Worm (Caenorhabditis elegans): ENCODE data around the gene srj-23.

DNA sequence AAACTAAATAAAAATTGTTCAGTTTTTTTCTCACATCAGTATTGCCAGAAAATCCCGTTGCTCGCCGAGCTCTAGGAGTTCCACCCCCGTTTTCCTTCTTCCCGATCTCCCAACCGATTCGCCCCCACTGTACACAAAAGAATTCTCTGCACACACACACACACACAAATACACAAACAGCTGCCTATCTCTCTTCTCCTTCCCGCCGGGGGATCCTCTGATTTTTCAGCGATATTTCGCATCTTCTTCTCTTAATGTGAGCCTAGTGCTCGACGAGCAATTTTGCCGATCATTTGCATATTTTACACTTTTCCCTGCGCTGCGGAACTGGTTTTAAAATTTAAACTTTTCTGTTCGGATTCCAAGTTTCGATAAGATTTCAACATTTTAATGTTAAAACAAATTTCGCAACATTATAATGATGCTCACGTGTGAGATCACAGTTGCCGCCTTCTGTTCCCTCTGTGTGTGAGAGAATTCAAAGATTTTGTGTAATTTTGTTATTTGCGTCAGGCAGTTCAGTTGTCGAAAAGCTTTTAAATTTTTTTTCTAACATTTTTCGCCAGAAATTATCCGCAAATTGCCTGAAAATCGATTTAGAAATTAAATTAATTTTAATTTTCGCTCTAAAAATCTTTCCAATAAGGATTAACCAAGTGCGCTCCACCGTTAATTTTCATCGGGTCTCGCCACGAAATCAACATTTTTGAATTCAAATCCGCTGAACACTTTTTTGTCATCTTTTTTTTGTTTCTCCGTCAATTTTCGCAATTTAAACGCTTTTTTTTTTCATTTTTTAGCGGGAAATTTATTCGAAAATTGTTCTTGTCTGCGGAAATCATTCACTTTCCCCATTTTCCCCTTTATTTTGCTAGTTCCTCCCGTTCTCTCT lies 19.9 kb downstream of the srj-23 start:
- no peak for TF ChIP-seq lin-11 (tag; optimal IDR thresholded peaks at IDR 0.05)
- TF ChIP-seq pax-1 (tag; optimal IDR thresholded peaks at IDR 0.05), result no peak
- no peak for TF ChIP-seq nfya-1 (tag; optimal IDR thresholded peaks at IDR 0.05)
- no peak for TF ChIP-seq ztf-16 (tag; optimal IDR thresholded peaks at IDR 0.05)
- TF ChIP-seq ceh-14 (tag; optimal IDR thresholded peaks at IDR 0.05), result no peak
- TF ChIP-seq unc-55 (GFP tag; optimal IDR thresholded peaks at IDR 0.05), result no peak
- TF ChIP-seq ceh-45 (GFP tag; IDR thresholded peaks at IDR 0.05), result no peak
